Worm (Caenorhabditis elegans) whole organism, late embryonic: Measurements from ENCODE around the gene snt-5.

ENCODE experiments used
- C38D4.7 ChIP-seq: fragments of 200-800 bp; sonication (Bioruptor generic); optimal IDR thresholded peaks from 2 replicates; lab custom pipeline; 2018; ENCODE audit warnings: mild to moderate bottlenecking, missing genetic modification characterization, moderate library complexity, missing compliant biosample characterization
- ama-1 ChIP-seq: fragments of 150-350 bp; optimal IDR thresholded peaks from 2 replicates; lab custom pipeline; 2014
- ceh-2 ChIP-seq: sonication (generic microtip); optimal IDR thresholded peaks from 2 replicates; lab custom pipeline; 2016; ENCODE audit warnings: missing genotype, missing genetic modification characterization, missing compliant biosample characterization
- nhr-11 ChIP-seq: fragments of 150-350 bp; optimal IDR thresholded peaks from 2 replicates; lab custom pipeline; 2014; ENCODE audit warnings: missing biosample characterization, missing genetic modification characterization
- pat-9 ChIP-seq: fragments of 200-800 bp; sonication (Bioruptor generic); optimal IDR thresholded peaks from 2 replicates; lab custom pipeline; 2018; ENCODE audit warnings: mild to moderate bottlenecking, missing genetic modification characterization, moderate library complexity, missing compliant biosample characterization
- pha-4 ChIP-seq: fragments of 150-350 bp; optimal IDR thresholded peaks from 2 replicates; lab custom pipeline; 2018; ENCODE audit warnings: missing biosample characterization, missing genetic modification reagents, missing genetic modification characterization
- pqm-1 ChIP-seq: sonication (generic microtip); optimal IDR thresholded peaks from 2 replicates; lab custom pipeline; 2016; ENCODE audit warnings: missing genetic modification characterization, missing compliant biosample characterization
- rnt-1 ChIP-seq: sonication (generic microtip); optimal IDR thresholded peaks from 2 replicates; lab custom pipeline; 2016; ENCODE audit warnings: missing genetic modification characterization, missing compliant biosample characterization
- unc-86 ChIP-seq: sonication (generic microtip); optimal IDR thresholded peaks from 2 replicates; lab custom pipeline; 2016; ENCODE audit warnings: missing genetic modification characterization, missing compliant biosample characterization

DNA sequence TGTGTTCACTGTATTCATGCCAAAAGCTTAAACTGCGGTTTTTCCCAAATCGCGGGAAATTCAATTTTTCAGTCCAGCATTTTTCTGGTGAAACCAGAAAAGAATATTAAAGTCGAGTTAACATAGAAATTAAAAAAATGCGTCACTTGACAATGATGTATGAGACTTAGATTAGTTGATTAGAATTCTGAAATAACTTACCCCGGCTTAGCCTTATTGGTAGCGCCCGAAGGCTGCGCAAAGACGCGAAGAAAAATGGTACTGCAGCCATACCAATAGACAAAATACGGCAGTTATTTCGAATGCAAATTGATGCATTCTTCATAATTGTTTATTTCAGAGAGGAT is 22.0 kb upstream of the snt-5 start:
- TF ChIP-seq ceh-2 (no peak), pat-9 (tag; lab: Kevin White, UChicago) (no peak), pqm-1 (no peak), unc-86 (tag; lab: Kevin White, UChicago) (no peak), C38D4.7 (GFP tag; lab: Kevin White, UChicago) (no peak), pha-4 (tag; lab: Kevin White, UChicago) (no peak), nhr-11 (no peak), ama-1 (no peak), rnt-1 (tag; lab: Kevin White, UChicago) (no peak)
